Worm (Caenorhabditis elegans) whole organism, young adult: ENCODE results near the gene fbxc-43.

Experiments used
- C17E4.6 ChIP-seq: fragments of 200-800 bp; sonication (Bioruptor generic); IDR thresholded peaks from 2 replicates; pipeline ENCODE4 v1.3.6; 2022; ENCODE audit warnings: missing genetic modification reagents, missing genetic modification characterization, missing compliant biosample characterization
- F10E7.11 ChIP-seq: sonication (generic microtip); optimal IDR thresholded peaks from 2 replicates; lab custom pipeline; 2017; ENCODE audit warnings: mild to moderate bottlenecking, missing genetic modification characterization, moderate library complexity, missing compliant biosample characterization
- F33H1.4 ChIP-seq: fragments of 200-800 bp; sonication (Bioruptor generic); IDR thresholded peaks from 2 replicates; pipeline ENCODE4 v1.3.6; 2022; ENCODE audit warnings: missing genetic modification reagents, missing genetic modification characterization, missing compliant biosample characterization
- F49E8.2 ChIP-seq: sonication (generic microtip); optimal IDR thresholded peaks from 3 replicates; lab custom pipeline; 2017; ENCODE audit warnings: missing genetic modification characterization, mild to moderate bottlenecking, missing compliant biosample characterization, antibody characterized with exemption, moderate library complexity; ENCODE audit not compliant: insufficient read depth
- F57A8.1 ChIP-seq: fragments of 200-800 bp; sonication (Bioruptor generic); optimal IDR thresholded peaks from 2 replicates; lab custom pipeline; 2018; ENCODE audit warnings: mild to moderate bottlenecking, missing genetic modification characterization, moderate library complexity, missing compliant biosample characterization
- K12H6.12 ChIP-seq: fragments of 200-800 bp; sonication (Bioruptor generic); optimal IDR thresholded peaks from 2 replicates; lab custom pipeline; 2018; ENCODE audit warnings: mild to moderate bottlenecking, missing genetic modification characterization, missing compliant biosample characterization
- Y53G8AR.9 ChIP-seq: fragments of 200-800 bp; sonication (Bioruptor generic); conservative IDR thresholded peaks from 2 replicates; pipeline ENCODE4 v1.3.6; 2022; ENCODE audit warnings: missing genetic modification reagents, missing genetic modification characterization, missing compliant biosample characterization
- Y56A3A.18 ChIP-seq: fragments of 200-800 bp; sonication (Bioruptor generic); IDR thresholded peaks from 2 replicates; pipeline ENCODE4 v1.3.6; 2022; ENCODE audit warnings: missing genetic modification reagents, missing genetic modification characterization, missing compliant biosample characterization
- ama-1 ChIP-seq, 3 experiments: fragments of 150-350 bp in 1 of 3; sonication (generic microtip) in 2 of 3; optimal IDR thresholded peaks; 2 replicates each; lab custom pipeline; 2014 to 2018; ENCODE audit warnings: missing biosample characterization in 2 of 3, missing genetic modification characterization in 2 of 3, missing genetic modification reagents in 2 of 3
- athp-1 ChIP-seq: sonication (generic microtip); optimal IDR thresholded peaks from 2 replicates; lab custom pipeline; 2017; ENCODE audit warnings: mild to moderate bottlenecking, missing genetic modification characterization, missing compliant biosample characterization
- attf-6 ChIP-seq: fragments of 200-800 bp; sonication (Bioruptor generic); IDR thresholded peaks from 2 replicates; pipeline ENCODE4 v1.3.6; 2022; ENCODE audit warnings: missing genetic modification reagents, missing genetic modification characterization, missing compliant biosample characterization
- bed-2 ChIP-seq: fragments of 200-800 bp; sonication (Bioruptor generic); IDR thresholded peaks from 2 replicates; pipeline ENCODE4 v1.3.6; 2022; ENCODE audit warnings: missing genetic modification reagents, missing genetic modification characterization, missing compliant biosample characterization
- ceh-79 ChIP-seq: sonication (generic microtip); optimal IDR thresholded peaks from 2 replicates; lab custom pipeline; 2017; ENCODE audit warnings: mild to moderate bottlenecking, missing genetic modification characterization, missing compliant biosample characterization
- dpl-1 ChIP-seq: fragments of 150-350 bp; optimal IDR thresholded peaks from 2 replicates; lab custom pipeline; 2014; ENCODE audit warnings: missing biosample characterization, missing genetic modification reagents, missing genetic modification characterization
- ekl-4 ChIP-seq: fragments of 200-800 bp; sonication (Bioruptor generic); IDR thresholded peaks from 2 replicates; pipeline ENCODE4 v1.3.6; 2022; ENCODE audit warnings: missing genetic modification reagents, missing genetic modification characterization, missing compliant biosample characterization
- him-1 ChIP-seq: sonication (generic microtip); optimal IDR thresholded peaks from 2 replicates; lab custom pipeline; 2016; ENCODE audit warnings: missing genotype, missing genetic modification reagents, missing genetic modification characterization, missing compliant biosample characterization
- hmg-1.2 ChIP-seq: fragments of 200-800 bp; sonication (Bioruptor generic); IDR thresholded peaks from 2 replicates; pipeline ENCODE4 v1.3.6; 2022; ENCODE audit warnings: missing genetic modification reagents, missing genetic modification characterization, missing compliant biosample characterization
- hrde-1 ChIP-seq: sonication (generic microtip); optimal IDR thresholded peaks from 2 replicates; lab custom pipeline; 2016; ENCODE audit warnings: missing genetic modification characterization, mild to moderate bottlenecking, missing compliant biosample characterization, moderate library complexity, missing genotype, missing genetic modification reagents, borderline replicate concordance
- lin-35 ChIP-seq, 3 experiments: fragments of 150-350 bp in 2 of 3; sonication (generic microtip) in 1 of 3; optimal IDR thresholded peaks; 2 replicates each; lab custom pipeline; 2014 to 2018; ENCODE audit warnings: missing biosample characterization in 3 of 3, missing genetic modification characterization in 3 of 3, missing genetic modification reagents in 3 of 3
- lin-54 ChIP-seq: fragments of 200-800 bp; sonication (Bioruptor generic); optimal IDR thresholded peaks from 2 replicates; lab custom pipeline; 2018; ENCODE audit warnings: mild to moderate bottlenecking, missing genetic modification characterization, missing compliant biosample characterization
- lir-1 ChIP-seq: fragments of 200-800 bp; sonication (Bioruptor generic); conservative IDR thresholded peaks from 2 replicates; pipeline ENCODE4 v1.3.6; 2022; ENCODE audit warnings: missing genetic modification reagents, missing genetic modification characterization, missing compliant biosample characterization
- lsl-1 ChIP-seq: fragments of 200-800 bp; sonication (Bioruptor generic); optimal IDR thresholded peaks from 2 replicates; lab custom pipeline; 2018; ENCODE audit warnings: mild to moderate bottlenecking, missing genetic modification characterization, moderate library complexity, missing compliant biosample characterization
- madf-3 ChIP-seq: fragments of 200-800 bp; sonication (Bioruptor generic); IDR thresholded peaks from 2 replicates; pipeline ENCODE4 v1.3.6; 2022; ENCODE audit warnings: missing genetic modification reagents, missing genetic modification characterization, missing compliant biosample characterization
- madf-6 ChIP-seq: fragments of 200-800 bp; sonication (Bioruptor generic); IDR thresholded peaks from 2 replicates; pipeline ENCODE4 v1.3.6; 2022; ENCODE audit warnings: missing genetic modification reagents, missing genetic modification characterization, missing compliant biosample characterization
- madf-8 ChIP-seq: fragments of 200-800 bp; sonication (Bioruptor generic); conservative IDR thresholded peaks from 2 replicates; pipeline ENCODE4 v1.3.6; 2022; ENCODE audit warnings: missing genetic modification reagents, missing genetic modification characterization, missing compliant biosample characterization
- mes-4 ChIP-seq: sonication (generic microtip); optimal IDR thresholded peaks from 2 replicates; lab custom pipeline; 2016; ENCODE audit warnings: missing genotype, missing genetic modification characterization, missing compliant biosample characterization
- nfya-2 ChIP-seq: fragments of 200-800 bp; sonication (Bioruptor generic); IDR thresholded peaks from 2 replicates; pipeline ENCODE4 v1.3.6; 2022; ENCODE audit warnings: missing genetic modification reagents, missing genetic modification characterization, missing compliant biosample characterization
- snpc-1.1 ChIP-seq: sonication (generic microtip); optimal IDR thresholded peaks from 2 replicates; lab custom pipeline; 2017; ENCODE audit warnings: missing genetic modification characterization, mild to moderate bottlenecking, missing compliant biosample characterization, antibody characterized with exemption, moderate library complexity, missing genotype, missing genetic modification reagents; ENCODE audit not compliant: insufficient read depth
- snpc-1.3 ChIP-seq: sonication (generic microtip); optimal IDR thresholded peaks from 2 replicates; lab custom pipeline; 2017; ENCODE audit warnings: missing genetic modification characterization, mild to moderate bottlenecking, missing compliant biosample characterization, antibody characterized with exemption, moderate library complexity, missing genotype, missing genetic modification reagents; ENCODE audit not compliant: insufficient read depth
- snpc-3.4 ChIP-seq: sonication (generic microtip); optimal IDR thresholded peaks from 2 replicates; lab custom pipeline; 2017; ENCODE audit warnings: missing genetic modification characterization, mild to moderate bottlenecking, missing compliant biosample characterization, antibody characterized with exemption, moderate library complexity, missing genotype, missing genetic modification reagents
- snpc-4 ChIP-seq, 5 experiments: fragments of 150-350 bp in 1 of 5; sonication (generic microtip) in 4 of 5; optimal IDR thresholded peaks; 2 replicates each; lab custom pipeline; 2014 to 2018; ENCODE audit warnings: missing genetic modification characterization in 5 of 5, missing biosample characterization in 3 of 5, antibody characterized with exemption in 2 of 5, mild to moderate bottlenecking in 2 of 5, missing compliant biosample characterization in 2 of 5, missing genotype in 2 of 5, moderate library complexity in 2 of 5, missing genetic modification reagents in 1 of 5
- tbp1 ChIP-seq: fragments of 200-800 bp; sonication (Bioruptor generic); optimal IDR thresholded peaks from 2 replicates; lab custom pipeline; 2018; ENCODE audit warnings: mild to moderate bottlenecking, missing genetic modification characterization, missing compliant biosample characterization
- tlf-1 ChIP-seq: fragments of 200-800 bp; sonication (Bioruptor generic); optimal IDR thresholded peaks from 2 replicates; lab custom pipeline; 2018; ENCODE audit warnings: mild to moderate bottlenecking, missing genetic modification characterization, missing compliant biosample characterization
- unc-130 ChIP-seq: sonication (generic microtip); optimal IDR thresholded peaks from 2 replicates; lab custom pipeline; 2016; ENCODE audit warnings: missing genetic modification reagents, missing genetic modification characterization, missing compliant biosample characterization
- xnd-1 ChIP-seq: sonication (generic microtip); optimal IDR thresholded peaks from 2 replicates; lab custom pipeline; 2016; ENCODE audit warnings: missing genotype, missing genetic modification reagents, missing genetic modification characterization, missing compliant biosample characterization
- zim-3 ChIP-seq: sonication (generic microtip); optimal IDR thresholded peaks from 2 replicates; lab custom pipeline; 2017; ENCODE audit warnings: mild to moderate bottlenecking, missing genetic modification characterization, moderate library complexity, missing compliant biosample characterization

fbxc-43 gene

ce11 chrII:4229106-4229708 is 6.6 kb downstream of the fbxc-43 start, which contains the start of gene C16A11.3:
Gene C16A11.3 (plus strand): TSS chrII:4229545.
- TF ChIP-seq lin-35 (GFP tag; optimal IDR thresholded peaks at IDR 0.05; lab: Kevin White, UChicago) (peak in 1 of 3 experiments; percentile 32), madf-6 (peak; percentile 87), zim-3 (tag; lab: Kevin White, UChicago) (no peak), F49E8.2 (tag; lab: Kevin White, UChicago) (peak; percentile 91), C17E4.6 (GFP tag; lab: Robert Waterston, UW) (no peak), him-1 (tag; lab: Kevin White, UChicago) (peak; percentile 34), mes-4 (peak; percentile 12), tbp1 (GFP tag; lab: Kevin White, UChicago) (peak; percentile 0), hmg-1.2 (GFP tag; lab: Robert Waterston, UW) (peak; percentile 32; the same call in 1 of the 2 replicates), hrde-1 (tag; lab: Kevin White, UChicago) (peak; percentile 91), ama-1 (optimal IDR thresholded peaks at IDR 0.05; lab: Kevin White, UChicago) (no peak), ama-1 (GFP tag; optimal IDR thresholded peaks at IDR 0.05; lab: Kevin White, UChicago) (peak in 1 of 2 experiments; percentile 86), lsl-1 (GFP tag; lab: Kevin White, UChicago) (peak; percentile 75), tlf-1 (GFP tag; lab: Kevin White, UChicago) (peak; percentile 58), K12H6.12 (tag; lab: Kevin White, UChicago) (no peak), snpc-1.1 (peak; percentile 49), athp-1 (tag; lab: Kevin White, UChicago) (peak; percentile 62), attf-6 (peak; percentile 70; the same call in 1 of the 2 replicates), lin-54 (GFP tag; lab: Kevin White, UChicago) (peak; percentile 12), Y53G8AR.9 (peak; percentile 75; the same call in 1 of the 2 replicates), F57A8.1 (GFP tag; lab: Kevin White, UChicago) (no peak), xnd-1 (peak; percentile 81), snpc-4 (GFP tag; optimal IDR thresholded peaks at IDR 0.05; lab: Kevin White, UChicago) (peak; percentile 35), snpc-4 (tag; optimal IDR thresholded peaks at IDR 0.05; lab: Kevin White, UChicago) (peak in 2 of 4 experiments; percentile 3 to 42), madf-3 (GFP tag; lab: Robert Waterston, UW) (0 out of 2 replicates have a peak, but pooled peaks have one; percentile 54), bed-2 (GFP tag; lab: Robert Waterston, UW) (no peak), unc-130 (peak; percentile 70), snpc-3.4 (tag; lab: Kevin White, UChicago) (peak; percentile 65), madf-8 (GFP tag; lab: Robert Waterston, UW) (peak; percentile 48), lir-1 (GFP tag; lab: Robert Waterston, UW) (no peak), nfya-2 (0 out of 2 replicates have a peak, but pooled peaks have one; percentile 74), F33H1.4 (GFP tag; lab: Robert Waterston, UW) (peak; percentile 74), dpl-1 (GFP tag; lab: Kevin White, UChicago) (no peak), F10E7.11 (tag; lab: Kevin White, UChicago) (peak; percentile 41), ekl-4 (GFP tag; lab: Robert Waterston, UW) (peak; percentile 72), Y56A3A.18 (peak; percentile 76; the same call in 1 of the 2 replicates), snpc-1.3 (peak; percentile 64), ceh-79 (tag; lab: Kevin White, UChicago) (no peak)
